Fruit fly (Drosophila melanogaster): ENCODE measurements around the gene Cpr64Ac.

DNA sequence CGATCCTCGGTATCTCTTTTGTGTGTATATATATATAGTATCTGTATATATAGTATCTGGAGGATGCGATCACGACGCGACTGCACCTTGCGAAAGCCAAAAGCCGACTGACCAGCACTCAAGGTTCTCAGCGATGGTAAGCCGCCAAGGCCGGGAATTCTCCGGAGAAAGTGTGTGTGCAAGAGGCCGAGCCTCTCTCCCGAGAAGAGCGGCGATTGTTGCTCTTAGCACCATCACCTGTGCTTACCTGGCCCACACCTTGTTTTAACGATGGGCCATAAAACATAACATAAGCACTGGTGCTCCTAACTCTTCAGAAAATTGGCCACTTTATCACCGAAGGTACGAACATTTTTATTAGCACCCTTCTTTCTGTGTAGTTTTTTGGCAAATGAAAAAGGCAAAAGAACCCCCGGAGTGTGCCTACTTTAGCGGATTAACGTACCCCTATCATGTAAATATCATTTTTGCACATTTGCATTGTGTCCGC lies 45.3 kb downstream of the Cpr64Ac start, which contains the start of gene mas:
- no peak for TF ChIP-seq ssp (GFP tag; IDR thresholded peaks at IDR 0.05)
- no peak for TF ChIP-seq ttk (GFP tag; IDR thresholded peaks at IDR 0.05)

All from whole organism, embryonic.